Worm (Caenorhabditis elegans) whole organism, L4/young adult: ENCODE data around the gene cam-1.

ENCODE experiments used
- W03F9.2 ChIP-seq: fragments of 150-350 bp; optimal IDR thresholded peaks from 2 replicates; lab custom pipeline; 2014; ENCODE audit warnings: missing biosample characterization, missing genetic modification characterization
- dao-5 ChIP-seq: sonication (generic microtip); optimal IDR thresholded peaks from 2 replicates; lab custom pipeline; 2016; ENCODE audit warnings: missing genotype, missing genetic modification characterization, moderate library complexity, missing compliant biosample characterization
- him-1 ChIP-seq: sonication (generic microtip); optimal IDR thresholded peaks from 2 replicates; lab custom pipeline; 2016; ENCODE audit warnings: missing genotype, missing genetic modification reagents, missing genetic modification characterization, missing compliant biosample characterization

ce11 chrII:9346490-9346889 is 36.4 kb upstream of the cam-1 start, which contains the start of gene F42A8.1:
- TF ChIP-seq W03F9.2 (tag; lab: Kevin White, UChicago) (no peak), him-1 (tag; lab: Kevin White, UChicago) (no peak), dao-5 (tag; lab: Kevin White, UChicago) (no peak)
